Worm (Caenorhabditis elegans) whole organism, L4 larva: Measurements from ENCODE around the gene cwp-1.

Experiments
- ceh-32 ChIP-seq: sonication (generic microtip); optimal IDR thresholded peaks from 2 replicates; lab custom pipeline; 2016; ENCODE audit warnings: mild to moderate bottlenecking, missing genetic modification characterization, missing compliant biosample characterization; ENCODE audit not compliant: poor library complexity
- ces-1 ChIP-seq: fragments of 150-350 bp; sonication (generic microtip); optimal IDR thresholded peaks from 4 replicates; lab custom pipeline; 2014; ENCODE audit warnings: missing biosample characterization, missing genetic modification reagents, missing genetic modification characterization
- dve-1 ChIP-seq: sonication (generic microtip); optimal IDR thresholded peaks from 2 replicates; lab custom pipeline; 2017; ENCODE audit warnings: antibody characterized with exemption, mild to moderate bottlenecking, missing genetic modification characterization, missing compliant biosample characterization; ENCODE audit not compliant: insufficient read depth
- egl-27 ChIP-seq: sonication (generic microtip); optimal IDR thresholded peaks from 3 replicates; lab custom pipeline; 2017; ENCODE audit warnings: missing biosample characterization, missing genetic modification reagents, missing genetic modification characterization
- snpc-4 ChIP-seq: fragments of 150-350 bp; optimal IDR thresholded peaks from 2 replicates; lab custom pipeline; 2014; ENCODE audit warnings: missing biosample characterization, missing genetic modification characterization

ce11 chrV:4823323-4823682 is 17.8 kb downstream of the cwp-1 start, which contains the start of gene adss-1:
- TF ChIP-seq snpc-4 (tag; lab: Kevin White, UChicago) (no peak), ceh-32 (tag; lab: Kevin White, UChicago) (no peak), dve-1 (no peak), egl-27 (tag; lab: Kevin White, UChicago) (no peak), ces-1 (GFP tag; lab: Kevin White, UChicago) (no peak)
